Worm (Caenorhabditis elegans): ENCODE data around the gene T05A8.3.

DNA sequence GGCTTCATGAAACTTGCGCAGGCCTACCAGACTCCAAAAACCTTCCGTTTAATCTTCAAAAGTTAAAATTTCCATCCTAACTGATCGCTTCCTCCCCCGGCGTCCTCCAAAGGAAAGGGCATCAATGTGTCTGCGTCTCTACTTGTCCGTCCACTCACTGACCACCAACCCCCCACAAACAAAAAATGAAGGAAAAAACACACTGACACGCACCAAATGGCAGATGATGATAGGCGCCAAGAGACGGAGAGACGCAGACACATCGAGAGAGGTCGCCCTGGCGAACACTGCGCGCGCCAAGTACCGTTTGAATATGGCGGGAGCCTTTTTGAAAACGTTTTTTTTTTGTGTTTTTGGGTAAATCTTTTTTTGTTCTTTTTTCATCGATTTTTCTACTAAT lies 17.5 kb upstream of the T05A8.3 start:
- TF ChIP-seq ztf-4 (tag; optimal IDR thresholded peaks at IDR 0.05) (no peak), zag-1 (tag; optimal IDR thresholded peaks at IDR 0.05) (no peak), ceh-82 (tag; optimal IDR thresholded peaks at IDR 0.05) (no peak), nhr-11 (tag; optimal IDR thresholded peaks at IDR 0.05) (no peak), ztf-11 (tag; optimal IDR thresholded peaks at IDR 0.05) (no peak), skn-1 (tag; optimal IDR thresholded peaks at IDR 0.05) (no peak)
